Fruit fly (Drosophila melanogaster) whole organism, prepupa: ENCODE data around the gene Ca-beta.

Experiments
- CG10631 ChIP-seq: fragments of 200-800 bp; sonication (Bioruptor generic); optimal IDR thresholded peaks from 2 replicates; lab custom pipeline; 2016; ENCODE audit warnings: missing biosample characterization, missing genetic modification characterization
- CG10669 ChIP-seq: fragments of 200-800 bp; sonication (Bioruptor generic); optimal IDR thresholded peaks from 3 replicates; lab custom pipeline; 2018; ENCODE audit warnings: missing biosample characterization, mild to moderate bottlenecking, missing genetic modification characterization, moderate library complexity
- CG11294 ChIP-seq: fragments of 200-800 bp; sonication (Bioruptor generic); IDR thresholded peaks from 2 replicates; pipeline ENCODE4 v1.3.6; 2022; ENCODE audit warnings: missing biosample characterization, missing genetic modification characterization
- CG11762 ChIP-seq: fragments of 200-800 bp; sonication (Bioruptor generic); optimal IDR thresholded peaks from 3 replicates; lab custom pipeline; 2016; ENCODE audit warnings: missing biosample characterization, missing genetic modification characterization; ENCODE audit not compliant: insufficient read depth
- CG11902 ChIP-seq: fragments of 200-800 bp; sonication (Bioruptor generic); optimal IDR thresholded peaks from 3 replicates; lab custom pipeline; 2016; ENCODE audit warnings: missing biosample characterization, missing genetic modification characterization
- CG15336 ChIP-seq: fragments of 200-800 bp; sonication (Bioruptor generic); IDR thresholded peaks from 2 replicates; pipeline ENCODE4 v1.3.6; 2022; ENCODE audit warnings: missing biosample characterization, missing genetic modification characterization
- CG16779 ChIP-seq: fragments of 200-800 bp; sonication (Bioruptor generic); optimal IDR thresholded peaks from 3 replicates; lab custom pipeline; 2017; ENCODE audit warnings: missing biosample characterization, mild to moderate bottlenecking, missing genetic modification characterization
- CG3032 ChIP-seq: fragments of 200-800 bp; optimal IDR thresholded peaks from 2 replicates; lab custom pipeline; 2019; ENCODE audit warnings: missing biosample characterization, mild to moderate bottlenecking, missing genetic modification characterization, moderate library complexity
- CG31627 ChIP-seq: fragments of 200-800 bp; sonication (Bioruptor generic); optimal IDR thresholded peaks from 3 replicates; lab custom pipeline; 2016; ENCODE audit warnings: missing biosample characterization, missing genetic modification characterization
- CG32006 ChIP-seq: fragments of 200-800 bp; sonication (Bioruptor generic); optimal IDR thresholded peaks from 3 replicates; lab custom pipeline; 2017; ENCODE audit warnings: missing biosample characterization, mild to moderate bottlenecking, missing genetic modification characterization
- CG34406 ChIP-seq: fragments of 200-800 bp; sonication (Bioruptor generic); optimal IDR thresholded peaks from 3 replicates; lab custom pipeline; 2016; ENCODE audit warnings: missing biosample characterization, missing genetic modification characterization
- CG3919 ChIP-seq: fragments of 200-800 bp; sonication (Bioruptor generic); optimal IDR thresholded peaks from 3 replicates; lab custom pipeline; 2016; ENCODE audit warnings: missing biosample characterization, missing genetic modification characterization
- CG6163 ChIP-seq: fragments of 200-800 bp; sonication (Bioruptor generic); IDR thresholded peaks from 3 replicates; pipeline ENCODE4 v1.3.6; 2022; ENCODE audit warnings: missing biosample characterization, missing genetic modification characterization
- CG6276 ChIP-seq: fragments of 200-800 bp; sonication (Bioruptor generic); optimal IDR thresholded peaks from 2 replicates; lab custom pipeline; 2017; ENCODE audit warnings: missing biosample characterization, mild to moderate bottlenecking, missing genetic modification characterization
- CG6808 ChIP-seq: fragments of 200-800 bp; sonication (Bioruptor generic); optimal IDR thresholded peaks from 3 replicates; lab custom pipeline; 2017; ENCODE audit warnings: missing biosample characterization, missing genetic modification characterization, mild to moderate bottlenecking, moderate library complexity, missing genetic modification reagents
- CG6854 ChIP-seq: fragments of 200-800 bp; sonication (Bioruptor generic); optimal IDR thresholded peaks from 2 replicates; lab custom pipeline; 2017; ENCODE audit warnings: missing biosample characterization, mild to moderate bottlenecking, missing genetic modification characterization
- CG8119 ChIP-seq: fragments of 200-800 bp; sonication (Bioruptor generic); IDR thresholded peaks from 3 replicates; pipeline ENCODE4 v1.3.6; 2022; ENCODE audit warnings: missing biosample characterization, missing genetic modification characterization
- CG8319 ChIP-seq: fragments of 200-800 bp; sonication (Bioruptor generic); optimal IDR thresholded peaks from 3 replicates; lab custom pipeline; 2016; ENCODE audit warnings: missing biosample characterization, missing genetic modification characterization
- CG9139 ChIP-seq: fragments of 200-800 bp; sonication (Bioruptor generic); optimal IDR thresholded peaks from 3 replicates; lab custom pipeline; 2017; ENCODE audit warnings: missing biosample characterization, mild to moderate bottlenecking, missing genetic modification characterization
- Eip75B ChIP-seq: fragments of 200-800 bp; sonication (Bioruptor generic); optimal IDR thresholded peaks from 3 replicates; lab custom pipeline; 2016; ENCODE audit warnings: missing biosample characterization, missing genetic modification characterization
- Ets21C ChIP-seq: fragments of 200-800 bp; sonication (Bioruptor generic); optimal IDR thresholded peaks from 3 replicates; lab custom pipeline; 2016; ENCODE audit warnings: missing biosample characterization, missing genetic modification characterization
- Ets96B ChIP-seq: fragments of 200-800 bp; optimal IDR thresholded peaks from 2 replicates; lab custom pipeline; 2019; ENCODE audit warnings: missing biosample characterization, mild to moderate bottlenecking, missing genetic modification characterization, moderate library complexity
- Gug ChIP-seq: fragments of 200-800 bp; sonication (Bioruptor generic); IDR thresholded peaks from 2 replicates; pipeline ENCODE4 v1.3.6; 2022; ENCODE audit warnings: missing biosample characterization, missing genetic modification characterization
- Hr38 ChIP-seq: sonication (Bioruptor generic); optimal IDR thresholded peaks from 2 replicates; lab custom pipeline; 2016; ENCODE audit warnings: missing biosample characterization, missing genetic modification characterization
- Hr39 ChIP-seq: fragments of 200-800 bp; sonication (Bioruptor generic); optimal IDR thresholded peaks from 2 replicates; lab custom pipeline; 2016; ENCODE audit warnings: missing biosample characterization, missing genetic modification characterization
- Hr4 ChIP-seq: fragments of 200-800 bp; sonication (Bioruptor generic); optimal IDR thresholded peaks from 3 replicates; lab custom pipeline; 2016; ENCODE audit warnings: missing biosample characterization, missing genetic modification characterization
- Lpt ChIP-seq: fragments of 200-800 bp; sonication (Bioruptor generic); optimal IDR thresholded peaks from 3 replicates; lab custom pipeline; 2016; ENCODE audit warnings: missing biosample characterization, missing genetic modification characterization
- Met ChIP-seq: fragments of 200-800 bp; sonication (Bioruptor generic); optimal IDR thresholded peaks from 3 replicates; lab custom pipeline; 2016; ENCODE audit warnings: missing biosample characterization, missing genetic modification characterization
- OdsH ChIP-seq: fragments of 200-800 bp; sonication (Bioruptor generic); optimal IDR thresholded peaks from 3 replicates; lab custom pipeline; 2016; ENCODE audit warnings: missing biosample characterization, missing genetic modification characterization
- Smox ChIP-seq: fragments of 200-800 bp; sonication (Bioruptor generic); optimal IDR thresholded peaks from 3 replicates; lab custom pipeline; 2016; ENCODE audit warnings: missing biosample characterization, missing genetic modification characterization
- Sox102F ChIP-seq: fragments of 200-800 bp; sonication (Bioruptor generic); optimal IDR thresholded peaks from 2 replicates; lab custom pipeline; 2016; ENCODE audit warnings: missing biosample characterization, mild to moderate bottlenecking, missing genetic modification characterization
- Sox14 ChIP-seq: fragments of 200-800 bp; sonication (Bioruptor generic); optimal IDR thresholded peaks from 3 replicates; lab custom pipeline; 2016; ENCODE audit warnings: missing biosample characterization, missing genetic modification characterization
- Sox15 ChIP-seq: fragments of 200-800 bp; sonication (Bioruptor generic); optimal IDR thresholded peaks from 3 replicates; lab custom pipeline; 2016; ENCODE audit warnings: missing biosample characterization, missing genetic modification characterization
- achi ChIP-seq: fragments of 200-800 bp; sonication (Bioruptor generic); optimal IDR thresholded peaks from 3 replicates; lab custom pipeline; 2016; ENCODE audit warnings: missing biosample characterization, missing genetic modification characterization
- cyc ChIP-seq: fragments of 200-800 bp; sonication (Bioruptor generic); optimal IDR thresholded peaks from 3 replicates; lab custom pipeline; 2016; ENCODE audit warnings: missing biosample characterization, missing genetic modification characterization
- dac ChIP-seq: fragments of 200-800 bp; sonication (Bioruptor generic); optimal IDR thresholded peaks from 2 replicates; lab custom pipeline; 2017; ENCODE audit warnings: missing biosample characterization, mild to moderate bottlenecking, missing genetic modification characterization
- dsx ChIP-seq: fragments of 200-800 bp; optimal IDR thresholded peaks from 3 replicates; lab custom pipeline; 2019; ENCODE audit warnings: missing biosample characterization, mild to moderate bottlenecking, missing genetic modification characterization, moderate library complexity; ENCODE audit not compliant: poor library complexity, severe bottlenecking
- esn ChIP-seq: fragments of 200-800 bp; sonication (Bioruptor generic); optimal IDR thresholded peaks from 2 replicates; lab custom pipeline; 2016; ENCODE audit warnings: missing biosample characterization, mild to moderate bottlenecking, missing genetic modification characterization, moderate library complexity
- fd59A ChIP-seq: fragments of 200-800 bp; sonication (Bioruptor generic); optimal IDR thresholded peaks from 2 replicates; lab custom pipeline; 2017; ENCODE audit warnings: missing biosample characterization, mild to moderate bottlenecking, missing genetic modification characterization, missing genetic modification reagents
- fd85E ChIP-seq: fragments of 200-800 bp; sonication (Bioruptor generic); optimal IDR thresholded peaks from 3 replicates; lab custom pipeline; 2016; ENCODE audit warnings: missing biosample characterization, missing genetic modification characterization
- fkh ChIP-seq: fragments of 200-800 bp; sonication (Bioruptor generic); optimal IDR thresholded peaks from 3 replicates; lab custom pipeline; 2017; ENCODE audit warnings: missing biosample characterization, mild to moderate bottlenecking, missing genetic modification characterization, moderate library complexity
- lz ChIP-seq: fragments of 200-800 bp; sonication (Bioruptor generic); optimal IDR thresholded peaks from 3 replicates; lab custom pipeline; 2016; ENCODE audit warnings: missing biosample characterization, missing genetic modification characterization
- net ChIP-seq: fragments of 200-800 bp; sonication (Bioruptor generic); optimal IDR thresholded peaks from 3 replicates; lab custom pipeline; 2016; ENCODE audit warnings: missing biosample characterization, missing genetic modification characterization
- salr ChIP-seq, 2 experiments: fragments of 200-800 bp; sonication (Bioruptor generic); optimal IDR thresholded peaks; 3 replicates each; lab custom pipeline; 2016 to 2018; ENCODE audit warnings: missing biosample characterization in 2 of 2, missing genetic modification characterization in 2 of 2, mild to moderate bottlenecking in 1 of 2
- spab ChIP-seq: fragments of 200-800 bp; sonication (Bioruptor generic); optimal IDR thresholded peaks from 2 replicates; lab custom pipeline; 2017; ENCODE audit warnings: missing biosample characterization, mild to moderate bottlenecking, missing genetic modification characterization, missing genetic modification reagents
- topi ChIP-seq: fragments of 200-800 bp; sonication (Bioruptor generic); optimal IDR thresholded peaks from 3 replicates; lab custom pipeline; 2016; ENCODE audit warnings: missing biosample characterization, missing genetic modification characterization

Ca-beta gene

DNA sequence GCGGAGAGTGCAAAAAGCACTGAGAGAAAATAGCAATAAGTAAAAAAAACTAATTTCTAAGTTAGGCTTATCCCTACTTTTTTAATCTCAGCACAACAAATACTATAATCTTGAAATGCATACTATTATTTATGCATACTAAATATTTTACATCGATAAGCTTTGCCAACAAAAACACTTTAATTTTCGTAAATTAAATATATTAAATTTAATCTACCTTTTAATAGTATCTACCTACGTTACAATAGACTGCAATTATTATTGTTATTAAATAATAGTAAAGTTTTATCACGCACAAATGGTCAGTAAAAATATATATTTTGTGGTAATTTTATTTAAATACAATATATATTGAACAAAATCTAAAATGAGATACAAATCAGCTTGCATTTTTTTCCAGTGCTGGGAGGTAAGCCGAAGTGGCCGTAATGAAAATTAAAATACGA, 21.2 kb downstream of the Ca-beta start (continued):
- TF ChIP-seq CG31627 (GFP tag; lab: Kevin White, UChicago) (peak; percentile 55), fkh (GFP tag; lab: Kevin White, UChicago) (no peak), CG32006 (GFP tag; lab: Kevin White, UChicago) (peak; percentile 64), CG6276 (GFP tag; lab: Kevin White, UChicago) (peak; percentile 36), CG15336 (peak; percentile 44; the same call in 1 of the 2 replicates), OdsH (GFP tag; lab: Kevin White, UChicago) (peak; percentile 80), CG8119 (no peak; the same call in 2 of the 3 replicates), spab (GFP tag; lab: Kevin White, UChicago) (peak; percentile 87), Gug (GFP tag; lab: Robert Waterston, UW) (no peak), CG6854 (no peak), dsx (GFP tag; lab: Kevin White, UChicago) (peak; percentile 81), Met (GFP tag; lab: Kevin White, UChicago) (peak; percentile 76), Hr4 (GFP tag; lab: Kevin White, UChicago) (peak; percentile 19), CG16779 (tag; lab: Kevin White, UChicago) (peak; percentile 77), net (GFP tag; lab: Kevin White, UChicago) (peak; percentile 74), Sox15 (GFP tag; lab: Kevin White, UChicago) (peak; percentile 67), CG11902 (peak; percentile 72), fd59A (GFP tag; lab: Kevin White, UChicago) (peak; percentile 82), Smox (GFP tag; lab: Kevin White, UChicago) (peak; percentile 66), CG3032 (tag; lab: Kevin White, UChicago) (peak; percentile 93), CG34406 (GFP tag; lab: Kevin White, UChicago) (peak; percentile 90), Ets96B (tag; lab: Kevin White, UChicago) (peak; percentile 89), CG6163 (GFP tag; lab: Robert Waterston, UW) (peak; percentile 69), Hr39 (GFP tag; lab: Kevin White, UChicago) (peak; percentile 52), CG10631 (GFP tag; lab: Kevin White, UChicago) (peak; percentile 82), lz (GFP tag; lab: Kevin White, UChicago) (peak; percentile 63), Sox102F (GFP tag; lab: Kevin White, UChicago) (peak; percentile 53), cyc (GFP tag; lab: Kevin White, UChicago) (peak; percentile 63), dac (GFP tag; lab: Kevin White, UChicago) (no peak), salr (GFP tag; optimal IDR thresholded peaks at IDR 0.05; lab: Kevin White, UChicago) (peak; percentile 36 to 84), CG3919 (peak; percentile 82), Ets21C (GFP tag; lab: Kevin White, UChicago) (peak; percentile 10), fd85E (no peak), achi (GFP tag; lab: Kevin White, UChicago) (peak; percentile 81)

dm6 chr2L:11178826-11179391, 24.4 kb downstream of the Ca-beta start, which contains the start of gene Boh2:
Gene Boh2 (plus strand): TSS chr2L:11179032.
- no peak for TF ChIP-seq dsx (GFP tag; lab: Kevin White, UChicago)
- no peak for TF ChIP-seq CG10669 (GFP tag; lab: Kevin White, UChicago)
- peak; percentile 40; the same call in 2 of the 3 replicates for TF ChIP-seq CG8119
- no peak for TF ChIP-seq Eip75B (GFP tag; lab: Kevin White, UChicago)
- no peak for TF ChIP-seq achi (GFP tag; lab: Kevin White, UChicago)
- TF ChIP-seq Hr4 (GFP tag; lab: Kevin White, UChicago) = no peak
- TF ChIP-seq CG10631 (GFP tag; lab: Kevin White, UChicago) = no peak
- no peak for TF ChIP-seq OdsH (GFP tag; lab: Kevin White, UChicago)
- peak; percentile 7 for TF ChIP-seq CG3032 (tag; lab: Kevin White, UChicago)
- TF ChIP-seq Sox102F (GFP tag; lab: Kevin White, UChicago) = no peak
- TF ChIP-seq CG6808 (GFP tag; lab: Kevin White, UChicago) = no peak
- no peak for TF ChIP-seq Gug (GFP tag; lab: Robert Waterston, UW)
- no peak for TF ChIP-seq Sox14 (GFP tag; lab: Kevin White, UChicago)
- no peak for TF ChIP-seq CG6276 (GFP tag; lab: Kevin White, UChicago)
- no peak for TF ChIP-seq CG31627 (GFP tag; lab: Kevin White, UChicago)
- TF ChIP-seq Ets21C (GFP tag; lab: Kevin White, UChicago) = no peak
- TF ChIP-seq CG6854 = no peak
- no peak for TF ChIP-seq CG11294 (GFP tag; lab: Robert Waterston, UW)
- TF ChIP-seq esn (GFP tag; lab: Kevin White, UChicago) = peak; percentile 10
- no peak for TF ChIP-seq CG32006 (GFP tag; lab: Kevin White, UChicago)
- no peak for TF ChIP-seq Hr38
- TF ChIP-seq fkh (GFP tag; lab: Kevin White, UChicago) = no peak
- TF ChIP-seq CG8319 (GFP tag; lab: Kevin White, UChicago) = no peak
- TF ChIP-seq CG11902 = no peak
- TF ChIP-seq fd85E = no peak
- no peak for TF ChIP-seq salr (GFP tag; optimal IDR thresholded peaks at IDR 0.05; lab: Kevin White, UChicago)
- no peak for TF ChIP-seq Lpt (GFP tag; lab: Kevin White, UChicago)
- no peak for TF ChIP-seq CG11762 (GFP tag; lab: Kevin White, UChicago)
- TF ChIP-seq topi (GFP tag; lab: Kevin White, UChicago) = no peak
- TF ChIP-seq CG9139 = no peak
